Worm (Caenorhabditis elegans): Measurements from ENCODE around the gene srlf-32.

srlf-32 gene

ce11 chrIV:11911723-11912122 lies 14.1 kb upstream of the srlf-32 start, which contains the start of gene VZK822L.2:
Gene VZK822L.2 (plus strand): TSS chrIV:11912023.
- no peak for TF ChIP-seq dao-5 (tag; optimal IDR thresholded peaks at IDR 0.05)
- TF ChIP-seq him-1 (tag; optimal IDR thresholded peaks at IDR 0.05) = no peak
- no peak for TF ChIP-seq W03F9.2 (tag; optimal IDR thresholded peaks at IDR 0.05)

DNA sequence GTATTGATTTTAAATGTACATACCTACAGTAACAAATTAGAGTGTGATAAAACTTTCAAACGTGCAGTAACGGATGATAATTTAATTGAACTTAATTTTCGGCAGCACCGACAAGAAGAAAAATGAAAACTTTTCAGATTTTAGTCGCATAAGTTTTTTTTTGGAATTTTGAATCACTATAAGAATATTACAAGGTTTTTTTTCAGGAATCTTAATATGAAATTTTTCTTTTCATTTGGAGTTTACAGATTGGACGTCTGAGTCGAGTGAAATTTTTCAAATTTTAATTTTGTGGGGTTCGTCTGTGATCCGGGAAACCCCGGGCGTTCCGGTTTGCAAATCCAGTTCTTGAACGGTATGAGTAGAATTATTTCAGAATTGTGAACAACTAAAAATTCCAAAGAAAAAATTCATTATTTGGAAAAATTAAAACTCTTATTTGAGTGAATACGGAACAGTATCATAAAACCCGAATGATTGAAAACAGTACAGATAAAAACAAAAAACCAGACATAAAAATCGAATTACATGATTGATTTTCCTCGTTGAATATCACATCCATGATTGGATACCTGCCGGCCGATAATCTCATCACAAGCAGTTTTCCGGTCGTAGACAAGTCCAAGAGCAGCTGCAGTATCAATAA lies 12.4 kb upstream of the srlf-32 start:
- TF ChIP-seq dao-5 (tag; optimal IDR thresholded peaks at IDR 0.05) (no peak), him-1 (tag; optimal IDR thresholded peaks at IDR 0.05) (no peak), W03F9.2 (tag; optimal IDR thresholded peaks at IDR 0.05) (no peak)

ce11 chrIV:11914260-11914836 lies 11.5 kb upstream of the srlf-32 start:
- TF ChIP-seq him-1 (tag; optimal IDR thresholded peaks at IDR 0.05) (no peak), dao-5 (tag; optimal IDR thresholded peaks at IDR 0.05) (no peak), W03F9.2 (tag; optimal IDR thresholded peaks at IDR 0.05) (no peak)

ce11 chrIV:11914837-11915737 lies 10.7 kb upstream of the srlf-32 start, which contains the start of gene fat-6:
Gene fat-6 (minus strand): TSS chrIV:11915687.
- TF ChIP-seq him-1 (tag; optimal IDR thresholded peaks at IDR 0.05) (no peak), dao-5 (tag; optimal IDR thresholded peaks at IDR 0.05) (no peak), W03F9.2 (tag; optimal IDR thresholded peaks at IDR 0.05) (no peak)

- TF ChIP-seq dao-5 (tag; optimal IDR thresholded peaks at IDR 0.05) (no peak), W03F9.2 (tag; optimal IDR thresholded peaks at IDR 0.05) (no peak), him-1 (tag; optimal IDR thresholded peaks at IDR 0.05) (no peak)
Measured at ce11 chrIV:11915768-11916453, 9.9 kb upstream of the srlf-32 start, which contains the start of gene ZK822.9. Gene ZK822.9 (plus strand): TSS chrIV:11915947.

DNA sequence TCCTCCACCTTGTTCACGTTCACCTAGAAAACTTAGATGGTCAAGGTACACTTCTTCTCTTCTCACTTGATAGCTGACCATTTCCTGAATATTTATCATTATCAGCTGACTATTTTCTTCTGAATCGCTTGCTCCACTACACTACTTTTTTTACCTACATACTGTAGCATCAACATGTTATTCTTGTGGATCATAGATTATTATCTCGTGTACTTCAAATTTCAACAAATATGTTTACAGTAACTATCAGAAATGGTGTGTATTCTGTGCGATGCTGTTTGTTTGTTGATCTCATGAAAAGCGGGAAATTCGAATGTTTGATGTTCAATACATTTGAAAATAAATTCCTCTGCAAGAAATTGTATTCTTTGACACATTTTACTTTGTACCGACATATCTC lies 8.9 kb upstream of the srlf-32 start, which contains the start of gene ZK822.10:
Gene ZK822.10, plus strand, starts transcription at position 231 of the 400 bp plus-strand sequence.
- TF ChIP-seq dao-5 (tag; optimal IDR thresholded peaks at IDR 0.05) (no peak), him-1 (tag; optimal IDR thresholded peaks at IDR 0.05) (no peak), W03F9.2 (tag; optimal IDR thresholded peaks at IDR 0.05) (no peak)

- no peak for TF ChIP-seq him-1 (tag; optimal IDR thresholded peaks at IDR 0.05)
- no peak for TF ChIP-seq W03F9.2 (tag; optimal IDR thresholded peaks at IDR 0.05)
- no peak for TF ChIP-seq dao-5 (tag; optimal IDR thresholded peaks at IDR 0.05)
Measured at ce11 chrIV:11917886-11918285, 7.9 kb upstream of the srlf-32 start.

ce11 chrIV:11919067-11919466 lies 6.8 kb upstream of the srlf-32 start:
- TF ChIP-seq dao-5 (tag; optimal IDR thresholded peaks at IDR 0.05) (no peak), him-1 (tag; optimal IDR thresholded peaks at IDR 0.05) (no peak), W03F9.2 (tag; optimal IDR thresholded peaks at IDR 0.05) (no peak)

DNA sequence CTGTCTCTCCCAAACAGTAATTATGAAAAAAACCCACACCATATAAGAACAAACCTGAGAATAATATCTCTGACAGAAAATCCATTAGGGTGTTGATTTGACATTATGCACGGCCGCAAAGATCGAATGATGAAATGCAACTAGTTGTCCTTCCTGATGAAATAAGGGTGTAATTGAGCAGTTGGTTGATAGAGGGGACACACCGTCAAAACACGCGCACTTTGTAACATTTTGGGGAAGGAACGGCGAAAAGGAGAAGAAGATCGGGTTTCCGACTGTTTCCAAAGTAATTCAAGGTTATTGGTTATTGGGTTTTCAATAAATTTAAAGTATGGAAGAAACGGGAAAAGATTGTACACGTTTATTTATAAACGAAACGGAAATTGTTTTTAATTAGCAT lies 3.8 kb upstream of the srlf-32 start, which contains the start of gene ZK822.1:
Gene ZK822.1, minus strand, starts transcription at position 121 of the 400 bp plus-strand sequence.
- TF ChIP-seq W03F9.2 (tag; optimal IDR thresholded peaks at IDR 0.05) (no peak), him-1 (tag; optimal IDR thresholded peaks at IDR 0.05) (no peak), dao-5 (tag; optimal IDR thresholded peaks at IDR 0.05) (no peak)

- TF ChIP-seq W03F9.2 (tag; optimal IDR thresholded peaks at IDR 0.05) (no peak), dao-5 (tag; optimal IDR thresholded peaks at IDR 0.05) (no peak), him-1 (tag; optimal IDR thresholded peaks at IDR 0.05) (no peak)
Measured at ce11 chrIV:11923074-11923473, 2.8 kb upstream of the srlf-32 start, which contains the start of gene srlf-31. Gene srlf-31 (minus strand): TSS chrIV:11923174.

DNA sequence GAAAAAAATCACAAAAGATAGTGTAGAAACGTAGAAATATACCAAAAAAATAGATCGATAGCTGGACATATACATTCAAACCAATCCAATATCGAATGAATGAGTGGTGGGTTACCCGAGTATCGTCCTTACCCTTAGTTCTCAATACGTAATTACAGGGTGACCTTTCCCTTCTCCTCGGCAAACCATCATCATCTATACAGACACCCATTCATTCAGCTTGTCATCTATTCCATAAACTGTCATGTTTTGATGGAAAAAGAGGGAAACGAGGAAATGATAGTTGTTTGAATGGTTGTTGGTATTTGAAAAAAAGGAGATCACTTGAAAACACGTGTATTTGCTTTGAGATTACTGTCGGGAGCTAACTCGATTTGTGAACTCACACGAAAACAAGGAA lies 1.7 kb upstream of the srlf-32 start:
- TF ChIP-seq W03F9.2 (tag; optimal IDR thresholded peaks at IDR 0.05) = no peak
- TF ChIP-seq him-1 (tag; optimal IDR thresholded peaks at IDR 0.05) = no peak
- TF ChIP-seq dao-5 (tag; optimal IDR thresholded peaks at IDR 0.05) = no peak

DNA sequence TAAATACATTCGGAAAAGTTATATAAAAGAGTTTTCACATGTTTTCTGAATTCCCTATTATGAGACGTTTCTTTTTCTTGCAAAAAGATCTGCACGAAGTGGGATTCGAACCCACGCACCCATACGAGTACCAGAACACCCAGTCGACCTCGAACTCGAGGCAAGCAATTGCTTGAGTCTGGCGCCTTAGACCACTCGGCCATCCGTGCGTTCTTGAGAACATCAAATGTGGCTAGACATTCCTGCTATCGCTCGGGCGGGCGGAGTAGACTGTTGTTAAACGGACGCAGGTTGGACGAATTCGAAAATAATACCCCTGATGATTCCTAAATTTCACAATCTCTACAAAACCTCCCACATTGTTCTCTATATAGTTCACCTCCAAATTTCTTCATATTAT lies 2.6 kb downstream of the srlf-32 start:
- TF ChIP-seq him-1 (tag; optimal IDR thresholded peaks at IDR 0.05) = no peak
- TF ChIP-seq W03F9.2 (tag; optimal IDR thresholded peaks at IDR 0.05) = no peak
- TF ChIP-seq dao-5 (tag; optimal IDR thresholded peaks at IDR 0.05) = no peak

- no peak for TF ChIP-seq W03F9.2 (tag; optimal IDR thresholded peaks at IDR 0.05)
- TF ChIP-seq dao-5 (tag; optimal IDR thresholded peaks at IDR 0.05) = no peak
- TF ChIP-seq him-1 (tag; optimal IDR thresholded peaks at IDR 0.05) = no peak
Measured at ce11 chrIV:11930572-11930971, 4.7 kb downstream of the srlf-32 start, which contains the start of gene nhx-9. Gene nhx-9 (plus strand): TSS chrIV:11930872.

All from whole organism, L4/young adult.